Worm (Caenorhabditis elegans) whole organism, L4/young adult: ENCODE results near the gene Y26G10.6.

ENCODE experiments used
- W03F9.2 ChIP-seq: fragments of 150-350 bp; optimal IDR thresholded peaks from 2 replicates; lab custom pipeline; 2014; ENCODE audit warnings: missing biosample characterization, missing genetic modification characterization
- him-1 ChIP-seq: sonication (generic microtip); optimal IDR thresholded peaks from 2 replicates; lab custom pipeline; 2016; ENCODE audit warnings: missing genotype, missing genetic modification reagents, missing genetic modification characterization, missing compliant biosample characterization

- TF ChIP-seq him-1 (no peak), W03F9.2 (no peak)
These were observed 1.0 kb downstream of the Y26G10.6 start, which contains the start of the genes Y26G10.5 and srh-32 for ce11 chrV:17700728-17701262.
